Fruit fly (Drosophila melanogaster): Measurements from ENCODE around the gene CG5412.

The CG5412 gene

dm6 chr3R:20550632-20551486 is 26.0 kb upstream of the CG5412 start (continued):
- peak; percentile 98 for TF ChIP-seq fd102C (GFP tag; optimal IDR thresholded peaks at IDR 0.05)
- peak; percentile 49 for TF ChIP-seq sd (tag; optimal IDR thresholded peaks at IDR 0.05)
- TF ChIP-seq Bgb (GFP tag; IDR thresholded peaks at IDR 0.05; ENCODE audit: partially characterized antibody) = peak; percentile 95
- no peak; the same call in 1 of the 2 replicates for TF ChIP-seq CG10321 (GFP tag; IDR thresholded peaks at IDR 0.05)
- no peak for TF ChIP-seq wdn (GFP tag; IDR thresholded peaks at IDR 0.05)
- no peak; the same call in 1 of the 2 replicates for TF ChIP-seq ssp (GFP tag; IDR thresholded peaks at IDR 0.05)
- peak; percentile 57 to 75 for TF ChIP-seq bsh (GFP tag; optimal IDR thresholded peaks at IDR 0.05)
- TF ChIP-seq trh (GFP tag; optimal IDR thresholded peaks at IDR 0.05) = no peak
- peak; percentile 51; the same call in 1 of the 2 replicates for TF ChIP-seq sens-2 (GFP tag; IDR thresholded peaks at IDR 0.05)
- TF ChIP-seq jumu (GFP tag; optimal IDR thresholded peaks at IDR 0.05) = peak; percentile 12
- TF ChIP-seq ems (GFP tag; optimal IDR thresholded peaks at IDR 0.05) = peak; percentile 46
- TF ChIP-seq Dad (GFP tag; optimal IDR thresholded peaks at IDR 0.05) = peak; percentile 32
- peak; percentile 39 for TF ChIP-seq CG7839 (tag; optimal IDR thresholded peaks at IDR 0.05)
- TF ChIP-seq Adf1 (GFP tag; IDR thresholded peaks at IDR 0.05) = peak; percentile 33; the same call in 1 of the 2 replicates
- TF ChIP-seq sisA (GFP tag; IDR thresholded peaks at IDR 0.05) = no peak
- peak; percentile 10 for TF ChIP-seq CG13775 (GFP tag; optimal IDR thresholded peaks at IDR 0.05)
- TF ChIP-seq HLH4C (GFP tag; IDR thresholded peaks at IDR 0.05; ENCODE audit: partially characterized antibody) = peak; percentile 91
- no peak for TF ChIP-seq tin (GFP tag; optimal IDR thresholded peaks at IDR 0.05)
- TF ChIP-seq Sox102F (GFP tag; optimal IDR thresholded peaks at IDR 0.05) = peak; percentile 42
- peak; percentile 95 for TF ChIP-seq Scr (GFP tag; IDR thresholded peaks at IDR 0.05; ENCODE audit: partially characterized antibody)
- TF ChIP-seq Pdp1 (GFP tag; optimal IDR thresholded peaks at IDR 0.05) = peak; percentile 23 to 79
- peak; percentile 95 for TF ChIP-seq CG17568 (GFP tag; optimal IDR thresholded peaks at IDR 0.05)
- peak; percentile 57 for TF ChIP-seq gem (tag; optimal IDR thresholded peaks at IDR 0.05)
- TF ChIP-seq C15 (GFP tag; IDR thresholded peaks at IDR 0.05) = no peak; the same call in 2 of the 3 replicates
- TF ChIP-seq Oli (tag; optimal IDR thresholded peaks at IDR 0.05) = no peak
- peak; percentile 49 for TF ChIP-seq CG7928 (GFP tag; optimal IDR thresholded peaks at IDR 0.05)
- peak; percentile 0 for TF ChIP-seq Atf3 (GFP tag; optimal IDR thresholded peaks at IDR 0.05)
- TF ChIP-seq Fer2 (tag; optimal IDR thresholded peaks at IDR 0.05) = peak; percentile 51
- TF ChIP-seq ab (GFP tag; optimal IDR thresholded peaks at IDR 0.05) = no peak
- peak; percentile 19 for TF ChIP-seq CTCF (GFP tag; optimal IDR thresholded peaks at IDR 0.05)
- peak; percentile 76; the same call in 1 of the 2 replicates for TF ChIP-seq CG14014 (GFP tag; IDR thresholded peaks at IDR 0.05)
- TF ChIP-seq CG8281 (tag; optimal IDR thresholded peaks at IDR 0.05) = peak; percentile 48
- TF ChIP-seq Hey (tag; optimal IDR thresholded peaks at IDR 0.05) = peak; percentile 91
- no peak for TF ChIP-seq Usf (GFP tag; optimal IDR thresholded peaks at IDR 0.05)
- TF ChIP-seq CG17186 (GFP tag; optimal IDR thresholded peaks at IDR 0.05) = peak; percentile 72
- no peak for TF ChIP-seq Xbp1 (GFP tag; optimal IDR thresholded peaks at IDR 0.05)
- TF ChIP-seq crol (GFP tag; IDR thresholded peaks at IDR 0.05) = no peak; the same call in 1 of the 2 replicates
- peak; percentile 84 for TF ChIP-seq CG12236 (GFP tag; optimal IDR thresholded peaks at IDR 0.05)
- TF ChIP-seq Drgx (GFP tag; IDR thresholded peaks at IDR 0.05) = peak; percentile 27
- TF ChIP-seq CG10274 (GFP tag; optimal IDR thresholded peaks at IDR 0.05) = peak; percentile 61
- TF ChIP-seq Side (GFP tag; optimal IDR thresholded peaks at IDR 0.05) = peak; percentile 80
- peak; percentile 73 for TF ChIP-seq Hmr (GFP tag; optimal IDR thresholded peaks at IDR 0.05)
- TF ChIP-seq nau (GFP tag; optimal IDR thresholded peaks at IDR 0.05) = peak; percentile 91
- TF ChIP-seq NC2β (GFP tag; optimal IDR thresholded peaks at IDR 0.05) = peak; percentile 40
- peak; percentile 42 for TF ChIP-seq dmrt99B (tag; optimal IDR thresholded peaks at IDR 0.05)
- peak; percentile 28 for TF ChIP-seq CG14710 (tag; optimal IDR thresholded peaks at IDR 0.05)
- TF ChIP-seq CG15601 (tag; optimal IDR thresholded peaks at IDR 0.05) = peak; percentile 89
- TF ChIP-seq CG1602 (GFP tag; optimal IDR thresholded peaks at IDR 0.05) = no peak

Data from whole organism, embryonic.